Fruit fly (Drosophila melanogaster) S2 (cell line): ENCODE results near the gene Fam92.

Experiments
- CG8478 ChIP-seq: fragments of >200 bp; optimal IDR thresholded peaks from 2 replicates; lab custom pipeline; 2018
- CTCF ChIP-seq, 2 experiments: fragments of >200 bp; optimal IDR thresholded peaks; 2 replicates each; lab custom pipeline; 2018

- no peak for TF ChIP-seq CTCF (optimal IDR thresholded peaks at IDR 0.05; lab: Kevin White, UChicago)
- no peak for TF ChIP-seq CG8478 (lab: Kevin White, UChicago)
These were observed 38.3 kb downstream of the Fam92 start for dm6 chr2L:12463037-12463436.
